Worm (Caenorhabditis elegans): ENCODE data around the gene rab-6.2.

- TF ChIP-seq nhr-23 (tag; optimal IDR thresholded peaks at IDR 0.05) (no peak), nhr-12 (tag; optimal IDR thresholded peaks at IDR 0.05) (no peak), C34F6.9 (tag; optimal IDR thresholded peaks at IDR 0.05) (no peak), crh-2 (tag; optimal IDR thresholded peaks at IDR 0.05) (no peak), egl-27 (tag; optimal IDR thresholded peaks at IDR 0.05) (no peak), fos-1 (tag; optimal IDR thresholded peaks at IDR 0.05) (no peak), ztf-11 (tag; optimal IDR thresholded peaks at IDR 0.05) (no peak)
Observed at ce11 chrX:17180135-17180534, 42.1 kb upstream of the rab-6.2 start.

All from whole organism, L2 larva.